Fruit fly (Drosophila melanogaster) whole organism, pupa: ENCODE results near the gene CG33631.

ENCODE experiments used
- CG10348 ChIP-seq: fragments of 200-800 bp; sonication (Bioruptor generic); IDR thresholded peaks from 2 replicates; pipeline ENCODE4 v1.3.6; 2022; ENCODE audit warnings: missing biosample characterization, missing genetic modification characterization
- CG12605 ChIP-seq: fragments of 200-800 bp; sonication (Bioruptor generic); IDR thresholded peaks from 2 replicates; pipeline ENCODE4 v1.3.6; 2022; ENCODE audit warnings: missing biosample characterization, missing genetic modification characterization
- CG13204 ChIP-seq: fragments of 200-800 bp; sonication (Bioruptor generic); optimal IDR thresholded peaks from 2 replicates; lab custom pipeline; 2018; ENCODE audit warnings: missing biosample characterization, mild to moderate bottlenecking, missing genetic modification characterization, moderate library complexity
- CG14655 ChIP-seq: fragments of 200-800 bp; sonication (Bioruptor generic); optimal IDR thresholded peaks from 3 replicates; lab custom pipeline; 2017; ENCODE audit warnings: mild to moderate bottlenecking, missing biosample characterization, missing genetic modification reagents, missing genetic modification characterization
- CG15710 ChIP-seq: fragments of 200-800 bp; sonication (Bioruptor generic); optimal IDR thresholded peaks from 2 replicates; lab custom pipeline; 2018; ENCODE audit warnings: missing biosample characterization, mild to moderate bottlenecking, missing genetic modification characterization, moderate library complexity
- CG17806 ChIP-seq: fragments of 200-800 bp; sonication (Bioruptor generic); optimal IDR thresholded peaks from 2 replicates; lab custom pipeline; 2018; ENCODE audit warnings: missing biosample characterization, mild to moderate bottlenecking, missing genetic modification characterization, moderate library complexity
- CG32121 ChIP-seq: fragments of 200-800 bp; sonication (Bioruptor generic); IDR thresholded peaks from 2 replicates; pipeline ENCODE4 v1.3.6; 2022; ENCODE audit warnings: missing biosample characterization, missing genetic modification characterization
- CG34367 ChIP-seq: fragments of 200-800 bp; sonication (Bioruptor generic); optimal IDR thresholded peaks from 2 replicates; lab custom pipeline; 2018; ENCODE audit warnings: missing biosample characterization, mild to moderate bottlenecking, missing genetic modification characterization
- CG4496 ChIP-seq: fragments of 200-800 bp; sonication (Bioruptor generic); IDR thresholded peaks from 3 replicates; pipeline ENCODE4 v1.3.6; 2022; ENCODE audit warnings: missing biosample characterization, missing genetic modification characterization
- CG8159 ChIP-seq: fragments of 200-800 bp; sonication (Bioruptor generic); optimal IDR thresholded peaks from 3 replicates; lab custom pipeline; 2018; ENCODE audit warnings: missing biosample characterization, mild to moderate bottlenecking, missing genetic modification characterization, moderate library complexity
- CG8301 ChIP-seq: fragments of 200-800 bp; sonication (Bioruptor generic); optimal IDR thresholded peaks from 2 replicates; lab custom pipeline; 2018; ENCODE audit warnings: missing biosample characterization, mild to moderate bottlenecking, missing genetic modification characterization
- CG9948 ChIP-seq: fragments of 200-800 bp; sonication (Bioruptor generic); optimal IDR thresholded peaks from 2 replicates; lab custom pipeline; 2018; ENCODE audit warnings: missing biosample characterization, mild to moderate bottlenecking, missing genetic modification characterization, moderate library complexity
- D1 ChIP-seq: fragments of 200-800 bp; sonication (Bioruptor generic); optimal IDR thresholded peaks from 2 replicates; lab custom pipeline; 2018; ENCODE audit warnings: missing biosample characterization, mild to moderate bottlenecking, missing genetic modification characterization, moderate library complexity
- EcR ChIP-seq: fragments of 200-800 bp; sonication (Bioruptor generic); optimal IDR thresholded peaks from 3 replicates; lab custom pipeline; 2019; ENCODE audit warnings: missing biosample characterization, missing genetic modification characterization, mild to moderate bottlenecking, moderate library complexity, missing genetic modification reagents
- Ets98B ChIP-seq: fragments of 200-800 bp; sonication (Bioruptor generic); IDR thresholded peaks from 2 replicates; pipeline ENCODE4 v1.3.6; 2022; ENCODE audit warnings: missing biosample characterization, missing genetic modification characterization
- Pif1A ChIP-seq: fragments of 200-800 bp; sonication (Bioruptor generic); optimal IDR thresholded peaks from 3 replicates; lab custom pipeline; 2016; ENCODE audit warnings: missing biosample characterization, missing genetic modification characterization
- Pif1B ChIP-seq: fragments of 200-800 bp; sonication (Bioruptor generic); optimal IDR thresholded peaks from 3 replicates; lab custom pipeline; 2016; ENCODE audit warnings: missing biosample characterization, missing genetic modification characterization
- Snoo ChIP-seq: fragments of 200-800 bp; sonication (Bioruptor generic); optimal IDR thresholded peaks from 3 replicates; lab custom pipeline; 2017; ENCODE audit warnings: missing biosample characterization, mild to moderate bottlenecking, missing genetic modification characterization, inconsistent platforms
- fd96Ca ChIP-seq: fragments of 200-800 bp; sonication (Bioruptor generic); IDR thresholded peaks from 3 replicates; pipeline ENCODE4 v1.3.6; 2022; ENCODE audit warnings: missing biosample characterization, missing genetic modification characterization
- gl ChIP-seq: fragments of 200-800 bp; sonication (Bioruptor generic); optimal IDR thresholded peaks from 2 replicates; lab custom pipeline; 2018; ENCODE audit warnings: missing biosample characterization, mild to moderate bottlenecking, missing genetic modification characterization
- rn ChIP-seq: fragments of 200-800 bp; sonication (Bioruptor generic); IDR thresholded peaks from 2 replicates; pipeline ENCODE4 v1.3.6; 2022; ENCODE audit warnings: missing biosample characterization, missing genetic modification characterization

The CG33631 gene

DNA sequence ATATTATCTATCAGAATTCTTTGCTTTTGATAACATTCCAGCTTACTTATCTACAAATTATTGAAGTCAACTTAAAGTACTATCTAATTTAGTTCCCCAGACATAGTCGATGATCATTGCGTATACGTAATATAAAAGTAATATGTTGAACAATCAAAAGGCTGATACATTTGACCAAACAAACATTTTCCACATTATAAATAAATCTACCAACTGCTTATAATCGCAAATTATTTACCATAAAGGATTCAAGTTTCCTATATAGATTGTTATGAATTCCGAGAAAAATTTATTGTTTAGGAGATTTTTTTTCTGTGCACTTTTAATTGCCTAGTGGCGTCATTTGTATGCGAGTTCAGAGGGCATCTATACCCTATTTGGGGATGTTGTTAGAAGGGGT lies 22.9 kb downstream of the CG33631 start:
- TF ChIP-seq CG9948 (tag; lab: Kevin White, UChicago) (peak; percentile 2), rn (GFP tag; lab: Robert Waterston, UW) (no peak)

dm6 chr3R:10087206-10087927 lies 23.6 kb downstream of the CG33631 start:
- TF ChIP-seq rn (GFP tag; lab: Robert Waterston, UW) (peak; percentile 90), CG13204 (GFP tag; lab: Kevin White, UChicago) (peak; percentile 65), CG15710 (peak; percentile 89), CG12605 (peak; percentile 77), EcR (GFP tag; lab: Kevin White, UChicago) (peak; percentile 92), CG32121 (GFP tag; lab: Robert Waterston, UW) (peak; percentile 85), Snoo (tag; lab: Kevin White, UChicago) (peak; percentile 70), CG14655 (peak; percentile 83), gl (tag; lab: Kevin White, UChicago) (peak; percentile 80), Pif1B (GFP tag; lab: Kevin White, UChicago) (peak; percentile 90), Pif1A (GFP tag; lab: Kevin White, UChicago) (peak; percentile 96), CG34367 (peak; percentile 89), CG10348 (GFP tag; lab: Robert Waterston, UW) (peak; percentile 41; the same call in 1 of the 2 replicates), D1 (tag; lab: Kevin White, UChicago) (peak; percentile 88), CG8301 (tag; lab: Kevin White, UChicago) (peak; percentile 78), CG9948 (tag; lab: Kevin White, UChicago) (peak; percentile 91), CG4496 (GFP tag; lab: Robert Waterston, UW) (peak; percentile 93), CG17806 (tag; lab: Kevin White, UChicago) (peak; percentile 91), fd96Ca (GFP tag; lab: Robert Waterston, UW) (peak; percentile 93), CG8159 (tag; lab: Kevin White, UChicago) (peak; percentile 89), Ets98B (GFP tag; lab: Robert Waterston, UW) (peak; percentile 81)

dm6 chr3R:10089171-10089664 lies 25.4 kb downstream of the CG33631 start:
- peak; percentile 17 for TF ChIP-seq Snoo (tag; lab: Kevin White, UChicago)
- TF ChIP-seq Ets98B (GFP tag; lab: Robert Waterston, UW), result peak; percentile 35; the same call in 1 of the 2 replicates
- peak; percentile 23 for TF ChIP-seq Pif1B (GFP tag; lab: Kevin White, UChicago)
- TF ChIP-seq CG4496 (GFP tag; lab: Robert Waterston, UW), result peak; percentile 54; the same call in 1 of the 3 replicates
- peak; percentile 84 for TF ChIP-seq EcR (GFP tag; lab: Kevin White, UChicago)
- no peak for TF ChIP-seq CG8159 (tag; lab: Kevin White, UChicago)

DNA sequence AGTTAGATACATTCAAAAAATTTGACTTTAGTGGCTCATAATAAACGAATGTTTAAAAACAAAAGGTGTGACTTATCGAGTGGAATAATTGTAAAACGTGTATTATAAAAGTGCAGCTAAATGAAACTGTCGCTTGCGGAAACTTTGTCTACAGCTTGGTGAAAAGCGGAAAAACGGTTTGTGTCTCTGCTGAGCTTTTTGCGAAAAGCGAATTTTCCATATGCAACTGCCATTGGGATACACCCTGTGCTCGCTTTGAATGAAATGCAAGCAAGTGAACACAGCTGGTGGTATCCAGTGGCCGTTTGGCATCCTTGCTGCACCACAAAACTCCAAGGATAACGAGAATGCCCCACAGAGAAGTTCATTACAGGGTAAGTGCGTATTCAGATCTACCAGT lies 27.1 kb downstream of the CG33631 start:
- TF ChIP-seq CG8301 (tag; lab: Kevin White, UChicago) (no peak), CG4496 (GFP tag; lab: Robert Waterston, UW) (peak; percentile 31; the same call in 1 of the 3 replicates)

dm6 chr3R:10091513-10091912 lies 27.7 kb downstream of the CG33631 start:
- TF ChIP-seq CG14655 (no peak), gl (tag; lab: Kevin White, UChicago) (no peak), rn (GFP tag; lab: Robert Waterston, UW) (no peak), CG8159 (tag; lab: Kevin White, UChicago) (no peak), Ets98B (GFP tag; lab: Robert Waterston, UW) (no peak), CG12605 (no peak), CG32121 (GFP tag; lab: Robert Waterston, UW) (no peak), CG4496 (GFP tag; lab: Robert Waterston, UW) (no peak), Pif1A (GFP tag; lab: Kevin White, UChicago) (no peak), D1 (tag; lab: Kevin White, UChicago) (no peak), Snoo (tag; lab: Kevin White, UChicago) (no peak), EcR (GFP tag; lab: Kevin White, UChicago) (no peak)
- TF ChIP-seq, all 21 proteins: peak for 0

DNA sequence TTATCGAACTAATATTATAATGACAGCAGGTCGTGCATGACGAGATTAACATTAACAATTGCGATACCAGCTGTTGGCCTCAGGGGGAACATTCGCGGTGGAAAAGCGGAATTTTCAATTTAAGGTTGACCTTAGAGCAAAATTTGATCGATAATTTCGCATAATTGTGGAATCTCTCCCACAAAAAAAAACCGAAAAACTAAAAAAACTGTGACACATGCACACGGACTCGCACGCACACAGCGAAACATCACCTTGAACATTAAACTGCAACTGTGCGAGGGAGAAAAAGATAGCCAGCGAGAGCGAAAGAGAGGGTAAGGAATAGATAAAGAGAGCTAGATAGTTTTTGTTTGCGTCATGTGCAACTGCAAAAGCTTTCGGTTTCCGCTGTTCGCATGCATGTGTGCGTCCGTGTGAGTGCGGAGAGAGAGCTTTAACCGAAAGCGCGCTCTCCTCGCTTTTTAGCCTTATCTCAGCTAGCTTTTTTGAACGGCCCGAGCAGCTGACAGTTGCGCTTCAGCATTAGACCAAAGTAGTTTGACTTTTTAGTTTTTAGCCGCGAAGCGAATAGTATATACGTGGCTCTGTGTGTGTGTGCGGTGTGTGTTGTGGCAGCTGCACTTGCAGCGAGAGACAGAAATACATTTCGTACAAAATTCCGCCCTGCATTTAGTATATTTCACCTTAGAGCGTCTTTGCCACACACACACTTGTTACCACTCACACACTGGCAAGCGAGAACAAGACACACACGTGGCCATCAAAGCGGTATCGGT lies 29.6 kb downstream of the CG33631 start:
- TF ChIP-seq CG12605 (peak; percentile 64; the same call in 1 of the 2 replicates), Ets98B (GFP tag; lab: Robert Waterston, UW) (peak; percentile 58; the same call in 1 of the 2 replicates), CG8159 (tag; lab: Kevin White, UChicago) (no peak), CG17806 (tag; lab: Kevin White, UChicago) (no peak), CG4496 (GFP tag; lab: Robert Waterston, UW) (peak; percentile 76), EcR (GFP tag; lab: Kevin White, UChicago) (peak; percentile 11), CG32121 (GFP tag; lab: Robert Waterston, UW) (no peak), CG10348 (GFP tag; lab: Robert Waterston, UW) (no peak)
